Fruit fly (Drosophila melanogaster) whole organism, embryonic: ENCODE data around the gene bys.
A peak's percentile ranks its signal among the peaks of the same experiment; 100 is the strongest.

Experiments
- Adf1 ChIP-seq: fragments of 200-800 bp; sonication (Bioruptor generic); IDR thresholded peaks from 2 replicates; pipeline ENCODE4 v1.3.6; 2022; ENCODE audit warnings: missing biosample characterization, missing genetic modification characterization
- Antp ChIP-seq: fragments of 200-800 bp; sonication (Bioruptor generic); optimal IDR thresholded peaks from 3 replicates; lab custom pipeline; 2016; ENCODE audit warnings: missing biosample characterization, missing genetic modification characterization
- CG10209 ChIP-seq: fragments of 200-800 bp; sonication (Bioruptor generic); optimal IDR thresholded peaks from 3 replicates; lab custom pipeline; 2017; ENCODE audit warnings: missing biosample characterization, mild to moderate bottlenecking, missing genetic modification characterization, missing genetic modification reagents
- CG10654 ChIP-seq: fragments of 200-800 bp; sonication (Bioruptor generic); optimal IDR thresholded peaks from 2 replicates; lab custom pipeline; 2016; ENCODE audit warnings: missing biosample characterization, missing genetic modification characterization
- CG12104 ChIP-seq: fragments of 200-800 bp; sonication (Bioruptor generic); optimal IDR thresholded peaks from 3 replicates; lab custom pipeline; 2016; ENCODE audit warnings: missing biosample characterization, missing genetic modification characterization
- CG15011 ChIP-seq: fragments of 200-800 bp; sonication (Bioruptor generic); optimal IDR thresholded peaks from 3 replicates; lab custom pipeline; 2018; ENCODE audit warnings: missing biosample characterization, mild to moderate bottlenecking, missing genetic modification characterization
- CG15073 ChIP-seq: fragments of 200-800 bp; sonication (Bioruptor generic); optimal IDR thresholded peaks from 2 replicates; lab custom pipeline; 2016; ENCODE audit warnings: missing biosample characterization, missing genetic modification characterization
- CG17186 ChIP-seq: fragments of 200-800 bp; sonication (Bioruptor generic); optimal IDR thresholded peaks from 3 replicates; lab custom pipeline; 2017; ENCODE audit warnings: missing biosample characterization, missing genetic modification reagents, missing genetic modification characterization
- CG31388 ChIP-seq: fragments of 200-800 bp; sonication (Bioruptor generic); optimal IDR thresholded peaks from 2 replicates; lab custom pipeline; 2016; ENCODE audit warnings: missing biosample characterization, missing genetic modification characterization
- CG3163 ChIP-seq: fragments of 200-800 bp; sonication (Bioruptor generic); optimal IDR thresholded peaks from 3 replicates; lab custom pipeline; 2016; ENCODE audit warnings: missing biosample characterization, missing genetic modification characterization
- CG3995 ChIP-seq: fragments of 200-800 bp; sonication (Bioruptor generic); optimal IDR thresholded peaks from 3 replicates; lab custom pipeline; 2016; ENCODE audit warnings: missing biosample characterization, missing genetic modification characterization
- CG4404 ChIP-seq: fragments of 200-800 bp; sonication (Bioruptor generic); IDR thresholded peaks from 2 replicates; pipeline ENCODE4 v1.3.6; 2022; ENCODE audit warnings: missing biosample characterization, missing genetic modification characterization
- CG7928 ChIP-seq: fragments of 200-800 bp; sonication (Bioruptor generic); optimal IDR thresholded peaks from 2 replicates; lab custom pipeline; 2017; ENCODE audit warnings: missing biosample characterization, mild to moderate bottlenecking, missing genetic modification characterization
- CG7987 ChIP-seq: fragments of 200-800 bp; sonication (Bioruptor generic); optimal IDR thresholded peaks from 2 replicates; lab custom pipeline; 2018; ENCODE audit warnings: missing biosample characterization, mild to moderate bottlenecking, missing genetic modification characterization, moderate library complexity
- CG9727 ChIP-seq: fragments of 200-800 bp; sonication (Bioruptor generic); optimal IDR thresholded peaks from 3 replicates; lab custom pipeline; 2017; ENCODE audit warnings: missing biosample characterization, mild to moderate bottlenecking, missing genetic modification characterization
- CG9797 ChIP-seq: fragments of 200-800 bp; sonication (Bioruptor generic); optimal IDR thresholded peaks from 3 replicates; lab custom pipeline; 2018; ENCODE audit warnings: missing biosample characterization, mild to moderate bottlenecking, missing genetic modification characterization
- Dfd ChIP-seq, 2 experiments: fragments of >200 bp; optimal IDR thresholded peaks; 2 replicates each; lab custom pipeline; 2017; ENCODE audit warnings: missing biosample characterization in 2 of 2, missing genetic modification characterization in 2 of 2
- Doc3 ChIP-seq: fragments of 200-800 bp; sonication (Bioruptor generic); IDR thresholded peaks from 3 replicates; pipeline ENCODE4 v1.3.6; 2022; ENCODE audit warnings: missing biosample characterization, missing genetic modification characterization; ENCODE audit not compliant: partially characterized antibody
- Ets65A ChIP-seq: fragments of 200-800 bp; sonication (Bioruptor generic); peaks from one replicate; lab custom pipeline; 2016; ENCODE audit warnings: missing biosample characterization, missing genetic modification characterization
- Jarid2 ChIP-seq: fragments of 200-800 bp; sonication (Bioruptor generic); optimal IDR thresholded peaks from 3 replicates; lab custom pipeline; 2017; ENCODE audit warnings: mild to moderate bottlenecking, missing biosample characterization, missing genetic modification reagents, missing genetic modification characterization
- NC2β ChIP-seq: fragments of 200-800 bp; sonication (Bioruptor generic); optimal IDR thresholded peaks from 2 replicates; lab custom pipeline; 2016; ENCODE audit warnings: missing biosample characterization, missing genetic modification characterization
- NFAT ChIP-seq: fragments of 200-800 bp; sonication (Bioruptor generic); IDR thresholded peaks from 2 replicates; pipeline ENCODE4 v1.3.6; 2022; ENCODE audit warnings: missing biosample characterization, missing genetic modification characterization
- Pdp1 ChIP-seq, 2 experiments: fragments of 200-800 bp; sonication (Bioruptor generic); optimal IDR thresholded peaks; 3 replicates each; lab custom pipeline; 2016; ENCODE audit warnings: missing biosample characterization in 2 of 2, missing genetic modification characterization in 2 of 2, mild to moderate bottlenecking in 1 of 2, moderate library complexity in 1 of 2
- Poxn ChIP-seq: fragments of 200-800 bp; sonication (Bioruptor generic); IDR thresholded peaks from 2 replicates; pipeline ENCODE4 v1.3.6; 2022; ENCODE audit warnings: missing biosample characterization, missing genetic modification characterization
- Side ChIP-seq: fragments of 200-800 bp; sonication (Bioruptor generic); optimal IDR thresholded peaks from 2 replicates; lab custom pipeline; 2016; ENCODE audit warnings: missing biosample characterization, missing genetic modification characterization
- Sry-δ ChIP-seq: fragments of 200-800 bp; sonication (Bioruptor generic); optimal IDR thresholded peaks from 2 replicates; lab custom pipeline; 2016; ENCODE audit warnings: missing biosample characterization, missing genetic modification characterization
- Stat92E ChIP-seq, 3 experiments: fragments of >200 bp in 2 of 3; fragments of 200-800 bp in 1 of 3; sonication (Bioruptor generic) in 1 of 3; optimal IDR thresholded peaks; 2 replicates each; lab custom pipeline; 2017 to 2019; ENCODE audit warnings: missing biosample characterization in 3 of 3, missing genetic modification characterization in 3 of 3, mild to moderate bottlenecking in 1 of 3, moderate library complexity in 1 of 3
- ato ChIP-seq: fragments of 200-800 bp; sonication (Bioruptor generic); IDR thresholded peaks from 2 replicates; pipeline ENCODE4 v1.3.6; 2022; ENCODE audit warnings: missing biosample characterization, missing genetic modification characterization; ENCODE audit not compliant: partially characterized antibody
- bab2 ChIP-seq: fragments of 200-800 bp; sonication (Bioruptor generic); optimal IDR thresholded peaks from 2 replicates; lab custom pipeline; 2016; ENCODE audit warnings: missing biosample characterization, missing genetic modification characterization
- bigmax ChIP-seq: fragments of 200-800 bp; sonication (Bioruptor generic); optimal IDR thresholded peaks from 2 replicates; lab custom pipeline; 2018; ENCODE audit warnings: missing biosample characterization, mild to moderate bottlenecking, missing genetic modification characterization
- chinmo ChIP-seq: fragments of 200-800 bp; sonication (Bioruptor generic); IDR thresholded peaks from 4 replicates; pipeline ENCODE4 v1.3.6; 2022; ENCODE audit warnings: missing biosample characterization, missing genetic modification characterization; ENCODE audit not compliant: partially characterized antibody
- crc ChIP-seq: fragments of 200-800 bp; sonication (Bioruptor generic); optimal IDR thresholded peaks from 2 replicates; lab custom pipeline; 2016; ENCODE audit warnings: missing biosample characterization, missing genetic modification characterization
- eve ChIP-seq, 2 experiments: fragments of >200 bp; optimal IDR thresholded peaks; 2 replicates each; lab custom pipeline; 2017; ENCODE audit warnings: missing biosample characterization in 2 of 2, missing genetic modification characterization in 2 of 2
- gcm2 ChIP-seq: fragments of 200-800 bp; sonication (Bioruptor generic); optimal IDR thresholded peaks from 2 replicates; lab custom pipeline; 2016; ENCODE audit warnings: missing biosample characterization, missing genetic modification characterization
- hb ChIP-seq: fragments of 200-800 bp; sonication (Bioruptor generic); IDR thresholded peaks from 3 replicates; pipeline ENCODE4 v1.3.6; 2022; ENCODE audit warnings: missing biosample characterization, missing genetic modification characterization; ENCODE audit not compliant: partially characterized antibody
- ind ChIP-seq: fragments of 200-800 bp; sonication (Bioruptor generic); optimal IDR thresholded peaks from 3 replicates; lab custom pipeline; 2016; ENCODE audit warnings: missing biosample characterization, missing genetic modification characterization
- inv ChIP-seq: fragments of 200-800 bp; sonication (Bioruptor generic); IDR thresholded peaks from 2 replicates; pipeline ENCODE4 v1.3.6; 2022; ENCODE audit warnings: missing biosample characterization, missing genetic modification characterization; ENCODE audit not compliant: partially characterized antibody
- jumu ChIP-seq: fragments of 200-800 bp; sonication (Bioruptor generic); optimal IDR thresholded peaks from 3 replicates; lab custom pipeline; 2016; ENCODE audit warnings: missing biosample characterization, missing genetic modification characterization
- nom ChIP-seq: fragments of 200-800 bp; sonication (Bioruptor generic); optimal IDR thresholded peaks from 2 replicates; lab custom pipeline; 2017; ENCODE audit warnings: missing biosample characterization, missing genetic modification characterization, mild to moderate bottlenecking, moderate library complexity, missing genetic modification reagents
- prd ChIP-seq, 3 experiments: fragments of >200 bp in 2 of 3; fragments of 200-800 bp in 1 of 3; sonication (Bioruptor generic) in 1 of 3; optimal IDR thresholded peaks in 2 of 3; IDR thresholded peaks in 1 of 3; 2 replicates in 2 of 3; 3 replicates in 1 of 3; pipeline versions ENCODE4 v1.3.6 to Lab custom; 2017 to 2022; ENCODE audit warnings: missing biosample characterization in 1 of 3, missing genetic modification characterization in 1 of 3
- sc ChIP-seq, 3 experiments: fragments of >200 bp in 2 of 3; fragments of 200-800 bp in 1 of 3; sonication (Bioruptor generic) in 1 of 3; optimal IDR thresholded peaks; 2 replicates in 2 of 3; 3 replicates in 1 of 3; lab custom pipeline; 2017; ENCODE audit warnings: mild to moderate bottlenecking in 1 of 3, missing biosample characterization in 1 of 3, missing genetic modification characterization in 1 of 3, missing genetic modification reagents in 1 of 3
- sim ChIP-seq: fragments of 200-800 bp; sonication (Bioruptor generic); IDR thresholded peaks from 2 replicates; pipeline ENCODE4 v1.3.6; 2022; ENCODE audit warnings: missing biosample characterization, missing genetic modification characterization
- sima ChIP-seq: fragments of 200-800 bp; sonication (Bioruptor generic); optimal IDR thresholded peaks from 2 replicates; lab custom pipeline; 2016; ENCODE audit warnings: missing biosample characterization, missing genetic modification characterization
- sisA ChIP-seq: fragments of 200-800 bp; sonication (Bioruptor generic); IDR thresholded peaks from 2 replicates; pipeline ENCODE4 v1.3.6; 2022; ENCODE audit warnings: missing biosample characterization, missing genetic modification characterization
- slbo ChIP-seq: fragments of 200-800 bp; sonication (Bioruptor generic); IDR thresholded peaks from 2 replicates; pipeline ENCODE4 v1.3.6; 2022; ENCODE audit warnings: missing biosample characterization, missing genetic modification characterization
- sna ChIP-seq: fragments of 200-800 bp; sonication (Bioruptor generic); IDR thresholded peaks from 2 replicates; pipeline ENCODE4 v1.3.6; 2022; ENCODE audit warnings: missing biosample characterization, missing genetic modification characterization; ENCODE audit not compliant: partially characterized antibody
- stc ChIP-seq: fragments of 200-800 bp; sonication (Bioruptor generic); IDR thresholded peaks from 2 replicates; pipeline ENCODE4 v1.3.6; 2022; ENCODE audit warnings: missing biosample characterization, missing genetic modification characterization
- tna ChIP-seq: fragments of 200-800 bp; sonication (Bioruptor generic); IDR thresholded peaks from 2 replicates; pipeline ENCODE4 v1.3.6; 2022; ENCODE audit warnings: missing biosample characterization, missing genetic modification characterization; ENCODE audit not compliant: partially characterized antibody

Gene bys

DNA sequence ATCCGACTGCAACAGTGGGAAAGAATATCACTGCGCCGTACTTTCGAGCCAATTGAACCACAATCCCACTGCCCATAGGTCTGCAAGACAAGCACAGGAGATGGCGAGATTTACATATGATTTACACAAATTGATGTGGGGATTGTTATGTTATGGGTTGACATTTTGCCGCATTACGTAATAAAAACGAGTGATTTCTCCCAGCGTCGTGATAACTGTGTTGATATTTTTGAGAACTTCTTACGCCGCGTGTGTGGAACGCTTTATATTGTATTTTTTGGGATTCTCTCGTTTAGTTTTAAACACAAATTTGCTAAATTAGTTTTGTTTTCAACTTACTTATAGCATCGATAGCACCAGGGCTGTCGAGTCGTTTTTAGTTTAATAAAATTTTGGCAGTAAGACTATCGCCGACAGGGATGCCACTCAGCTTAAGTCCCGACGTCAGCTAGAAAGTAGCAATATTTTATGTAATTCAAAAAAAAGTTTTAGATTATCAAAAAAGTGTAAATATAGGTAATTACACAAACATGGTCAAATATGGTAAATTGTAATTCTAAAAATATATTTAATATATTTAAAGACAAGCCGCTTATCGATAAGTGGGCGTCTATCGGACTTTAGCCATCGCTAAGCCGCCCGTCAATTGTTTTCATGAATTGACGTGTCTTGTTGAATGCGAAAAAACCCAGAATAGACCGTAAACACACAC, 8.1 kb upstream of the bys start, which contains the start of the genes CG45089, ND-MNLL and p115 (continued):
- TF ChIP-seq bigmax (GFP tag; lab: Kevin White, UChicago) (no peak), sim (GFP tag; lab: Robert Waterston, UW) (no peak), CG15011 (no peak), stc (no peak), CG12104 (GFP tag; lab: Kevin White, UChicago) (no peak), bab2 (GFP tag; lab: Kevin White, UChicago) (peak; percentile 24), CG15073 (GFP tag; lab: Kevin White, UChicago) (no peak), Adf1 (GFP tag; lab: Robert Waterston, UW) (peak; percentile 23; the same call in 1 of the 2 replicates), Antp (GFP tag; lab: Kevin White, UChicago) (peak; percentile 30), CG3163 (GFP tag; lab: Kevin White, UChicago) (no peak), nom (GFP tag; lab: Kevin White, UChicago) (no peak), CG7987 (GFP tag; lab: Kevin White, UChicago) (no peak), Pdp1 (GFP tag; optimal IDR thresholded peaks at IDR 0.05; lab: Kevin White, UChicago) (peak in 1 of 2 experiments; percentile 98), CG3995 (GFP tag; lab: Kevin White, UChicago) (peak; percentile 86), CG7928 (GFP tag; lab: Kevin White, UChicago) (peak; percentile 82), Side (GFP tag; lab: Kevin White, UChicago) (no peak), jumu (GFP tag; lab: Kevin White, UChicago) (no peak), gcm2 (GFP tag; lab: Kevin White, UChicago) (no peak), CG4404 (GFP tag; lab: Robert Waterston, UW) (0 out of 2 replicates have a peak, but pooled peaks have one; percentile 28), Stat92E (GFP tag; optimal IDR thresholded peaks at IDR 0.05; lab: Kevin White, UChicago) (no peak), chinmo (no peak), sc (optimal IDR thresholded peaks at IDR 0.05; lab: Kevin White, UChicago) (no peak), sc (GFP tag; optimal IDR thresholded peaks at IDR 0.05; lab: Kevin White, UChicago) (peak; percentile 6), ato (GFP tag; lab: Robert Waterston, UW) (no peak), slbo (GFP tag; lab: Robert Waterston, UW) (peak; percentile 73), inv (peak; percentile 61), CG9797 (peak; percentile 22), prd (optimal IDR thresholded peaks at IDR 0.05; lab: Kevin White, UChicago) (no peak), prd (GFP tag; IDR thresholded peaks at IDR 0.05; lab: Robert Waterston, UW) (peak; percentile 65), ind (peak; percentile 64), Doc3 (GFP tag; lab: Robert Waterston, UW) (0 out of 3 replicates have a peak, but pooled peaks have one; percentile 48), Ets65A (GFP tag; lab: Kevin White, UChicago) (peak; percentile 93), hb (GFP tag; lab: Robert Waterston, UW) (peak; percentile 35; the same call in 1 of the 3 replicates), CG9727 (peak; percentile 71), sima (no peak), CG17186 (GFP tag; lab: Kevin White, UChicago) (peak; percentile 8), CG10654 (peak; percentile 54), sna (peak; percentile 41; the same call in 1 of the 2 replicates), Jarid2 (GFP tag; lab: Kevin White, UChicago) (no peak), NC2β (GFP tag; lab: Kevin White, UChicago) (peak; percentile 12), Poxn (no peak), eve (GFP tag; optimal IDR thresholded peaks at IDR 0.05; lab: Kevin White, UChicago) (no peak), Sry-δ (GFP tag; lab: Kevin White, UChicago) (peak; percentile 78), tna (GFP tag; lab: Robert Waterston, UW) (no peak), Dfd (GFP tag; optimal IDR thresholded peaks at IDR 0.05; lab: Kevin White, UChicago) (no peak), sisA (GFP tag; lab: Robert Waterston, UW) (peak; percentile 51), crc (GFP tag; lab: Kevin White, UChicago) (no peak), CG31388 (GFP tag; lab: Kevin White, UChicago) (peak; percentile 6), CG10209 (GFP tag; lab: Kevin White, UChicago) (peak; percentile 25), NFAT (GFP tag; lab: Robert Waterston, UW) (peak; percentile 44; the same call in 1 of the 2 replicates)
